Worm (Caenorhabditis elegans): ENCODE data around the gene C29F5.8.

The C29F5.8 gene

ce11 chrII:6331222-6331830 lies 25.1 kb downstream of the C29F5.8 start, which contains the start of gene set-4 (continued):
- TF ChIP-seq T26A8.4 (GFP tag; IDR thresholded peaks at IDR 0.05) (peak; percentile 88), nhr-11 (tag; optimal IDR thresholded peaks at IDR 0.05) (peak; percentile 89), mxl-2 (GFP tag; conservative IDR thresholded peaks at IDR 0.05) (no peak), ceh-44 (GFP tag; IDR thresholded peaks at IDR 0.05) (no peak), daf-12 (tag; optimal IDR thresholded peaks at IDR 0.05) (no peak), hmg-1.1 (GFP tag; IDR thresholded peaks at IDR 0.05) (peak; percentile 88), hif-1 (tag; optimal IDR thresholded peaks at IDR 0.05) (peak in 1 of 2 experiments; percentile 82), unc-39 (tag; optimal IDR thresholded peaks at IDR 0.05) (no peak), ztf-11 (tag; optimal IDR thresholded peaks at IDR 0.05) (peak; percentile 16), snpc-1.2 (GFP tag; IDR thresholded peaks at IDR 0.05) (no peak), lin-15B (tag; optimal IDR thresholded peaks at IDR 0.05) (no peak), zip-2 (tag; optimal IDR thresholded peaks at IDR 0.05) (no peak), nhr-41 (GFP tag; IDR thresholded peaks at IDR 0.05) (peak; percentile 22; the same call in 1 of the 2 replicates)

- TF ChIP-seq madf-5 (GFP tag; IDR thresholded peaks at IDR 0.05) (no peak), fos-1 (tag; optimal IDR thresholded peaks at IDR 0.05) (no peak), F37D6.2 (tag; optimal IDR thresholded peaks at IDR 0.05) (no peak), hlh-30 (tag; optimal IDR thresholded peaks at IDR 0.05; ENCODE audit: insufficient read depth) (no peak), lin-29 (GFP tag; IDR thresholded peaks at IDR 0.05) (no peak), skn-1 (tag; optimal IDR thresholded peaks at IDR 0.05) (no peak), Y75B8A.6 (GFP tag; IDR thresholded peaks at IDR 0.05) (no peak), F10B5.3 (tag; optimal IDR thresholded peaks at IDR 0.05) (no peak), nhr-237 (tag; optimal IDR thresholded peaks at IDR 0.05) (no peak)
Measured at ce11 chrII:6333887-6334286, 27.7 kb downstream of the C29F5.8 start, which contains the start of gene ttc-39B. Gene ttc-39B (minus strand): TSS chrII:6333987.

- TF ChIP-seq dpl-1 (GFP tag; optimal IDR thresholded peaks at IDR 0.05) (no peak), tag-97 (GFP tag; IDR thresholded peaks at IDR 0.05) (no peak), lin-38 (GFP tag; IDR thresholded peaks at IDR 0.05) (no peak), rbr-2 (tag; optimal IDR thresholded peaks at IDR 0.05) (no peak), dmd-6 (GFP tag; IDR thresholded peaks at IDR 0.05) (peak; percentile 31; the same call in 1 of the 2 replicates), nhr-25 (tag; optimal IDR thresholded peaks at IDR 0.05; ENCODE audit: borderline replicate concordance, insufficient read depth) (no peak), F26F4.8 (GFP tag; conservative IDR thresholded peaks at IDR 0.05) (no peak), mxl-2 (GFP tag; conservative IDR thresholded peaks at IDR 0.05) (no peak), snpc-1.2 (GFP tag; IDR thresholded peaks at IDR 0.05) (no peak), Y5F2A.4 (GFP tag; optimal IDR thresholded peaks at IDR 0.05) (no peak), dve-1 (tag; optimal IDR thresholded peaks at IDR 0.05; ENCODE audit: insufficient read depth) (peak; percentile 56), vab-7 (GFP tag; IDR thresholded peaks at IDR 0.05) (no peak), nhr-11 (tag; optimal IDR thresholded peaks at IDR 0.05) (no peak), T20F7.1 (GFP tag; optimal IDR thresholded peaks at IDR 0.05) (no peak), nhr-28 (tag; optimal IDR thresholded peaks at IDR 0.05) (peak; percentile 43), lsy-2 (tag; optimal IDR thresholded peaks at IDR 0.05) (no peak), F10B5.3 (tag; optimal IDR thresholded peaks at IDR 0.05) (no peak), lin-29 (GFP tag; IDR thresholded peaks at IDR 0.05) (no peak), hmg-1.1 (GFP tag; IDR thresholded peaks at IDR 0.05) (no peak), D1046.2 (GFP tag; IDR thresholded peaks at IDR 0.05) (no peak), daf-19 (GFP tag; conservative IDR thresholded peaks at IDR 0.05) (no peak), aly-2 (tag; optimal IDR thresholded peaks at IDR 0.05) (no peak), ces-1 (GFP tag; optimal IDR thresholded peaks at IDR 0.05) (no peak), egl-43 (GFP tag; IDR thresholded peaks at IDR 0.05) (no peak), lin-13 (GFP tag; optimal IDR thresholded peaks at IDR 0.05) (no peak), madf-9 (GFP tag; conservative IDR thresholded peaks at IDR 0.05) (no peak), attf-4 (tag; optimal IDR thresholded peaks at IDR 0.05) (no peak), ztf-11 (tag; optimal IDR thresholded peaks at IDR 0.05) (no peak), madf-5 (GFP tag; IDR thresholded peaks at IDR 0.05) (no peak), aha-1 (tag) (no peak), dmd-9 (GFP tag; IDR thresholded peaks at IDR 0.05) (no peak), lin-15B (tag; optimal IDR thresholded peaks at IDR 0.05) (no peak), gei-8 (GFP tag; optimal IDR thresholded peaks at IDR 0.05) (no peak)
Measured at ce11 chrII:6334745-6335260, 28.6 kb downstream of the C29F5.8 start.

All from whole organism, L4 larva.